Fruit fly (Drosophila melanogaster): ENCODE measurements around the gene CG31821.

dm6 chr2L:15916588-15916987 lies 14.4 kb upstream of the CG31821 start, which contains the start of gene CG13244:
- TF ChIP-seq svp (GFP tag), result no peak
- TF ChIP-seq achi (GFP tag; optimal IDR thresholded peaks at IDR 0.05), result no peak
- TF ChIP-seq fd59A (GFP tag; optimal IDR thresholded peaks at IDR 0.05), result no peak
- TF ChIP-seq Hr38 (GFP tag; optimal IDR thresholded peaks at IDR 0.05), result no peak
- TF ChIP-seq Sox102F (GFP tag; optimal IDR thresholded peaks at IDR 0.05), result no peak
- no peak for TF ChIP-seq Blimp-1 (GFP tag; optimal IDR thresholded peaks at IDR 0.05)
- TF ChIP-seq CG6808 (GFP tag; optimal IDR thresholded peaks at IDR 0.05), result no peak
- TF ChIP-seq CG3032 (tag; optimal IDR thresholded peaks at IDR 0.05), result no peak
- no peak for TF ChIP-seq CG11762 (GFP tag; optimal IDR thresholded peaks at IDR 0.05; ENCODE audit: insufficient read depth)
- TF ChIP-seq net (GFP tag; optimal IDR thresholded peaks at IDR 0.05), result no peak
- TF ChIP-seq CG10669 (GFP tag; optimal IDR thresholded peaks at IDR 0.05), result no peak
- no peak for TF ChIP-seq CG6854 (GFP tag; optimal IDR thresholded peaks at IDR 0.05)
- no peak for TF ChIP-seq CG1621 (tag; optimal IDR thresholded peaks at IDR 0.05)
- no peak for TF ChIP-seq pdm3 (GFP tag; optimal IDR thresholded peaks at IDR 0.05)
